Worm (Caenorhabditis elegans): ENCODE data around the gene mdt-6.

DNA sequence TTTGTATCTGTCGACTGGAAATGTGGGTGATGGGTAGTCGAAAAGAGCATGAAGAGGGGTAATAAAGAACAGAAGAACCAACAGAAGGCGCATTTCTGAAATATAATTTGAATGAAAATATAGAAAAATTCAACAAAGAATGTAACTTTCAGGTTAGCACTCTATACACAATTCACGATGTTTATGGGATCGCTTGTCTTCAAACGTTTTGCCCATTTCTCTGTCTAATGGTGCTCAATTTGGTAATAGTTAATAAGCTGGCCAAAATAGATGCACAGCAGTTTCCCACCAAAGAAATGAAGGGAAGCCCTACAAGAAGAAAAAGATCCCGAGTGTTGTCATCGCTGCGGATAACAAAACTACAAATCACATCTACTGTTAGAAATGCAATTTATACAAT is 11.9 kb downstream of the mdt-6 start, which contains the start of gene F20A1.8:
- TF ChIP-seq pha-4 (tag; optimal IDR thresholded peaks at IDR 0.05): no peak
- TF ChIP-seq egl-27 (tag; optimal IDR thresholded peaks at IDR 0.05): no peak
- TF ChIP-seq elt-2 (tag; optimal IDR thresholded peaks at IDR 0.05): no peak
- no peak for TF ChIP-seq mdl-1 (tag; optimal IDR thresholded peaks at IDR 0.05)
